Worm (Caenorhabditis elegans) whole organism, L1 larva: ENCODE data around the gene Y67D8B.2.

Source experiments
- C04F5.9 ChIP-seq: sonication (generic microtip); optimal IDR thresholded peaks from 2 replicates; lab custom pipeline; 2016; ENCODE audit warnings: missing genetic modification characterization, missing compliant biosample characterization
- F16B12.6 ChIP-seq: fragments of 150-350 bp; optimal IDR thresholded peaks from 2 replicates; lab custom pipeline; 2014; ENCODE audit warnings: missing biosample characterization, missing genetic modification characterization
- Y116A8C.19 ChIP-seq: sonication (generic microtip); optimal IDR thresholded peaks from 2 replicates; lab custom pipeline; 2016; ENCODE audit warnings: missing compliant biosample characterization, missing genetic modification characterization, borderline replicate concordance
- ama-1 ChIP-seq: fragments of 150-350 bp; optimal IDR thresholded peaks from 2 replicates; lab custom pipeline; 2014
- ceh-63 ChIP-seq: fragments of 200-800 bp; sonication (Bioruptor generic); optimal IDR thresholded peaks from 2 replicates; lab custom pipeline; 2018; ENCODE audit warnings: mild to moderate bottlenecking, missing genetic modification characterization, missing compliant biosample characterization
- ceh-8 ChIP-seq: fragments of 200-800 bp; sonication (Bioruptor generic); optimal IDR thresholded peaks from 2 replicates; lab custom pipeline; 2018; ENCODE audit warnings: mild to moderate bottlenecking, missing genetic modification characterization, moderate library complexity, missing compliant biosample characterization
- ceh-82 ChIP-seq, 3 experiments: fragments of 150-350 bp in 1 of 3; sonication (generic microtip) in 2 of 3; optimal IDR thresholded peaks; 2 replicates each; lab custom pipeline; 2014 to 2017; ENCODE audit warnings: missing biosample characterization in 3 of 3, missing genetic modification characterization in 3 of 3
- ceh-88 ChIP-seq: fragments of 200-800 bp; sonication (Bioruptor generic); IDR thresholded peaks from 2 replicates; pipeline ENCODE4 v1.3.6; 2022; ENCODE audit warnings: missing genetic modification characterization, missing compliant biosample characterization
- dpl-1 ChIP-seq, 3 experiments: fragments of 150-350 bp in 2 of 3; sonication (generic microtip) in 1 of 3; optimal IDR thresholded peaks; 2 replicates each; lab custom pipeline; 2014 to 2017; ENCODE audit warnings: missing biosample characterization in 3 of 3, missing genetic modification characterization in 3 of 3, missing genetic modification reagents in 3 of 3
- efl-1 ChIP-seq, 4 experiments: fragments of 150-350 bp; optimal IDR thresholded peaks in 3 of 4; peaks in 1 of 4; 1 replicate in 1 of 4; 2 replicates in 3 of 4; lab custom pipeline; 2014; ENCODE audit warnings: missing biosample characterization in 2 of 4, missing genetic modification characterization in 2 of 4, missing genetic modification reagents in 2 of 4
- egl-13 ChIP-seq: sonication (generic microtip); optimal IDR thresholded peaks from 2 replicates; lab custom pipeline; 2016; ENCODE audit warnings: missing genotype, missing genetic modification reagents, missing genetic modification characterization, missing compliant biosample characterization
- egl-27 ChIP-seq, 2 experiments: fragments of 150-350 bp in 1 of 2; sonication (generic microtip); optimal IDR thresholded peaks; 3 replicates each; lab custom pipeline; 2017 to 2018; ENCODE audit warnings: missing biosample characterization in 2 of 2, missing genetic modification characterization in 2 of 2, missing genetic modification reagents in 2 of 2
- elt-2 ChIP-seq: sonication (generic microtip); optimal IDR thresholded peaks from 2 replicates; lab custom pipeline; 2016; ENCODE audit warnings: missing genetic modification characterization, mild to moderate bottlenecking, inconsistent platforms, missing compliant biosample characterization, missing genetic modification reagents
- elt-3 ChIP-seq, 6 experiments: fragments of 150-350 bp in 1 of 6; sonication (generic microtip); optimal IDR thresholded peaks; 2 replicates each; lab custom pipeline; 2017 to 2018; ENCODE audit warnings: missing biosample characterization in 6 of 6, missing genetic modification characterization in 6 of 6, inconsistent platforms in 1 of 6
- fkh-4 ChIP-seq: sonication (generic microtip); optimal IDR thresholded peaks from 2 replicates; lab custom pipeline; 2016; ENCODE audit warnings: missing compliant biosample characterization, missing genetic modification characterization, borderline replicate concordance
- fos-1 ChIP-seq: fragments of 150-350 bp; optimal IDR thresholded peaks from 2 replicates; lab custom pipeline; 2014; ENCODE audit warnings: missing biosample characterization, missing genetic modification characterization
- hlh-17 ChIP-seq: fragments of 200-800 bp; sonication (Bioruptor generic); optimal IDR thresholded peaks from 2 replicates; lab custom pipeline; 2018; ENCODE audit warnings: missing genetic modification characterization, mild to moderate bottlenecking, missing compliant biosample characterization, moderate library complexity, borderline replicate concordance
- hpl-2 ChIP-seq: fragments of 150-350 bp; optimal IDR thresholded peaks from 2 replicates; lab custom pipeline; 2014; ENCODE audit warnings: missing biosample characterization, missing genetic modification reagents, missing genetic modification characterization
- lin-13 ChIP-seq: fragments of 150-350 bp; optimal IDR thresholded peaks from 2 replicates; lab custom pipeline; 2014; ENCODE audit warnings: missing biosample characterization, missing genetic modification reagents, missing genetic modification characterization
- lin-14 ChIP-seq: fragments of 200-800 bp; sonication (Bioruptor generic); optimal IDR thresholded peaks from 2 replicates; lab custom pipeline; 2018; ENCODE audit warnings: mild to moderate bottlenecking, missing genetic modification characterization, moderate library complexity, missing compliant biosample characterization
- lin-35 ChIP-seq, 2 experiments: fragments of 150-350 bp; optimal IDR thresholded peaks; 2 replicates each; lab custom pipeline; 2014; ENCODE audit warnings: missing biosample characterization in 2 of 2, missing genetic modification characterization in 2 of 2, missing genetic modification reagents in 2 of 2
- lin-39 ChIP-seq: fragments of 150-350 bp; optimal IDR thresholded peaks from 2 replicates; lab custom pipeline; 2014; ENCODE audit warnings: missing biosample characterization, missing genetic modification reagents, missing genetic modification characterization
- lsy-2 ChIP-seq, 2 experiments: fragments of 150-350 bp; optimal IDR thresholded peaks; 2 replicates each; lab custom pipeline; 2014; ENCODE audit warnings: missing biosample characterization in 2 of 2, missing genetic modification characterization in 2 of 2
- mdl-1 ChIP-seq, 2 experiments: fragments of 150-350 bp; optimal IDR thresholded peaks; 2 replicates each; lab custom pipeline; 2014 to 2017; ENCODE audit warnings: missing biosample characterization in 2 of 2, missing genetic modification characterization in 2 of 2, inconsistent platforms in 1 of 2
- mef-2 ChIP-seq: fragments of 150-350 bp; optimal IDR thresholded peaks from 2 replicates; lab custom pipeline; 2014; ENCODE audit warnings: missing biosample characterization, missing genetic modification characterization
- mep-1 ChIP-seq: fragments of 150-350 bp; optimal IDR thresholded peaks from 2 replicates; lab custom pipeline; 2014; ENCODE audit warnings: missing biosample characterization, missing genetic modification characterization
- nhr-11 ChIP-seq: fragments of 150-350 bp; optimal IDR thresholded peaks from 2 replicates; lab custom pipeline; 2014; ENCODE audit warnings: missing biosample characterization, missing genetic modification characterization
- nhr-12 ChIP-seq: sonication (generic microtip); optimal IDR thresholded peaks from 2 replicates; lab custom pipeline; 2017; ENCODE audit warnings: missing biosample characterization, missing genetic modification characterization
- nhr-19 ChIP-seq: fragments of 200-800 bp; sonication (Bioruptor generic); conservative IDR thresholded peaks from 2 replicates; pipeline ENCODE4 v1.3.6; 2022; ENCODE audit warnings: missing genetic modification characterization, missing compliant biosample characterization
- nhr-20 ChIP-seq: sonication (generic microtip); optimal IDR thresholded peaks from 2 replicates; lab custom pipeline; 2016; ENCODE audit warnings: mild to moderate bottlenecking, missing genetic modification characterization, missing compliant biosample characterization
- nhr-237 ChIP-seq: fragments of 150-350 bp; optimal IDR thresholded peaks from 2 replicates; lab custom pipeline; 2014; ENCODE audit warnings: missing biosample characterization, missing genetic modification characterization
- nhr-28 ChIP-seq: fragments of 150-350 bp; optimal IDR thresholded peaks from 2 replicates; lab custom pipeline; 2014; ENCODE audit warnings: missing biosample characterization, missing genetic modification characterization
- nhr-71 ChIP-seq: sonication (generic microtip); optimal IDR thresholded peaks from 2 replicates; lab custom pipeline; 2016; ENCODE audit warnings: mild to moderate bottlenecking, missing genetic modification characterization, moderate library complexity, missing compliant biosample characterization
- nhr-77 ChIP-seq: fragments of 150-350 bp; optimal IDR thresholded peaks from 2 replicates; lab custom pipeline; 2014; ENCODE audit warnings: missing biosample characterization, missing genetic modification characterization
- nhr-84 ChIP-seq: sonication (generic microtip); optimal IDR thresholded peaks from 2 replicates; lab custom pipeline; 2017; ENCODE audit warnings: missing biosample characterization, missing genetic modification characterization
- nhr-90 ChIP-seq: sonication (generic microtip); optimal IDR thresholded peaks from 2 replicates; lab custom pipeline; 2016; ENCODE audit warnings: mild to moderate bottlenecking, missing genetic modification characterization, missing compliant biosample characterization; ENCODE audit not compliant: poor library complexity
- pag-3 ChIP-seq: sonication (generic microtip); optimal IDR thresholded peaks from 2 replicates; lab custom pipeline; 2017; ENCODE audit warnings: missing genetic modification characterization, mild to moderate bottlenecking, missing compliant biosample characterization, antibody characterized with exemption, borderline replicate concordance; ENCODE audit not compliant: insufficient read depth
- rnt-1 ChIP-seq: sonication (generic microtip); optimal IDR thresholded peaks from 2 replicates; lab custom pipeline; 2016; ENCODE audit warnings: mild to moderate bottlenecking, missing genetic modification characterization, moderate library complexity, missing compliant biosample characterization
- snu-23 ChIP-seq: sonication (generic microtip); optimal IDR thresholded peaks from 2 replicates; lab custom pipeline; 2016; ENCODE audit warnings: missing genetic modification characterization, missing compliant biosample characterization
- sox-4 ChIP-seq: sonication (generic microtip); optimal IDR thresholded peaks from 2 replicates; lab custom pipeline; 2016; ENCODE audit warnings: missing genetic modification characterization, missing compliant biosample characterization
- sup-37 ChIP-seq: fragments of 200-800 bp; sonication (Bioruptor generic); optimal IDR thresholded peaks from 2 replicates; lab custom pipeline; 2018; ENCODE audit warnings: mild to moderate bottlenecking, missing genetic modification characterization, missing compliant biosample characterization
- swsn-7 ChIP-seq: sonication (generic microtip); optimal IDR thresholded peaks from 2 replicates; lab custom pipeline; 2016; ENCODE audit warnings: missing genetic modification characterization, missing compliant biosample characterization
- tbx-2 ChIP-seq: sonication (generic microtip); optimal IDR thresholded peaks from 2 replicates; lab custom pipeline; 2016; ENCODE audit warnings: missing genetic modification characterization, missing compliant biosample characterization
- unc-130 ChIP-seq: fragments of 150-350 bp; optimal IDR thresholded peaks from 2 replicates; lab custom pipeline; 2017; ENCODE audit warnings: missing biosample characterization, missing genetic modification characterization, inconsistent platforms
- unc-30 ChIP-seq: sonication (generic microtip); optimal IDR thresholded peaks from 2 replicates; lab custom pipeline; 2017; ENCODE audit warnings: missing biosample characterization, missing genetic modification characterization
- unc-62 ChIP-seq: fragments of 150-350 bp; optimal IDR thresholded peaks from 2 replicates; lab custom pipeline; 2014; ENCODE audit warnings: missing biosample characterization, missing genetic modification reagents, missing genetic modification characterization
- zag-1 ChIP-seq: fragments of 150-350 bp; optimal IDR thresholded peaks from 2 replicates; lab custom pipeline; 2014; ENCODE audit warnings: missing biosample characterization, missing genetic modification characterization
- zip-4 ChIP-seq: fragments of 200-800 bp; sonication (Bioruptor generic); optimal IDR thresholded peaks from 2 replicates; lab custom pipeline; 2018; ENCODE audit warnings: mild to moderate bottlenecking, missing genetic modification characterization, moderate library complexity, missing compliant biosample characterization
- ztf-11 ChIP-seq, 2 experiments: sonication (generic microtip); optimal IDR thresholded peaks; 2 replicates each; lab custom pipeline; 2016 to 2017; ENCODE audit warnings: missing genetic modification characterization in 2 of 2, missing biosample characterization in 1 of 2, missing compliant biosample characterization in 1 of 2

Gene Y67D8B.2

DNA sequence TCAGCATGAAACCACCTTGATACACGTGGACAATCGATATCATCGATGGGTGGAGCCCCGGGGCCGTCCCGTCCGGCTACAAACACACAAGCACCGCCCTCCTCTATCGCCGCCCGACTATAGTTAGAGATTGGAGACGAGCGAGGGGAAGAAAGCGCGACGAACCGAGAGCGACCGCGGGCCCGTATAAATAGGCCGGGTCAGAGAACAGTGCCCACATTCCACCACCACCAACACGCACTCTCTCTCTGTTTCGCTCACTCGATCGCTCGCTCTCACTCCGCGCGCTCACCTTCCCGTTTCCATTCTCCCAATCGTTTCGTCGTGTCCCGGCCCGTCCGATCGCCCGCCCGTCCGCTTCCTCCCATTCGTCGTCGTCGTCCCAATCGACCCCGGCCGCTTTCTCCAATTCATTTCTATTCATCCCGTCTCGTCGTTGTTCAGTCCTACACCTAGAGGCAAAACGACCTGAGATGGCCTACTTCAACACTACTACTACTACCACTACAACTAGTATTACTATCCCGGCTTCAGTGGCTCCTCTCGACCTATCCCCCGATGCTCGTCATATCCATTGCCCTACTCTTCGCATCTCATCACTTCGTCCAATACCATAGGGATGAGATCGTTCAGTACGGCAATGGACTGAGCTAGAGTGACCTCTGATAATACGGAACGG, 41.5 kb upstream of the Y67D8B.2 start (continued):
- no peak for TF ChIP-seq C04F5.9 (tag; lab: Kevin White, UChicago)
- no peak for TF ChIP-seq nhr-237 (tag; lab: Kevin White, UChicago)
- no peak for TF ChIP-seq nhr-77 (tag; lab: Kevin White, UChicago)
- no peak for TF ChIP-seq ceh-88
- TF ChIP-seq hlh-17 (GFP tag; lab: Kevin White, UChicago), result no peak
- TF ChIP-seq zag-1 (tag; lab: Kevin White, UChicago), result no peak

DNA sequence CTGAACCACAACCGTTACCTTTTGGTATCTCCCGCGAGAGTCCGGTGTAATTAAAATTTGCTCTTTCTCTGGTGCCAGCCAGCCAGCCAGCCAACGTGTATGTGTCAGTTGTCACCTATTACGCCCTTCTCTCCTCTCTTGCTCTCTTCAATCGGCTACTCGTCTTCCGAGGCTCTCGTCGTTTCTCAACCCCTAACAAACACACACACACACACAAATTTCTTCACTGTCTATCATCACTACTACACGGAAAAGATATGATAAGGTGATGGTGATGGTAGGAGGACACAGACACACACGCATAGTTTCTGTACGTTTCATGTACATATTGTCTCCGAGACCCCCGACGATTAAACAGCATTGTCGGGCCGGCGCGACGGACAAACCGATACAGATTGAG, 40.3 kb upstream of the Y67D8B.2 start:
- TF ChIP-seq lin-35 (GFP tag; optimal IDR thresholded peaks at IDR 0.05; lab: Kevin White, UChicago), result peak in 1 of 2 experiments; percentile 9
- no peak for TF ChIP-seq efl-1 (optimal IDR thresholded peaks at IDR 0.05; lab: Kevin White, UChicago)
- peak in 1 of 2 experiments; percentile 83 for TF ChIP-seq efl-1 (GFP tag; optimal IDR thresholded peaks at IDR 0.05 in 1 of 2; lab: Kevin White, UChicago)
- no peak for TF ChIP-seq swsn-7
- no peak for TF ChIP-seq egl-13 (tag; lab: Kevin White, UChicago)
- no peak for TF ChIP-seq Y116A8C.19 (tag; lab: Kevin White, UChicago)
- peak; percentile 63 for TF ChIP-seq lin-14 (GFP tag; lab: Kevin White, UChicago)
- no peak for TF ChIP-seq sox-4 (tag; lab: Kevin White, UChicago)
- peak; percentile 33 for TF ChIP-seq nhr-20
- TF ChIP-seq mdl-1 (tag; optimal IDR thresholded peaks at IDR 0.05; lab: Kevin White, UChicago), result no peak
- TF ChIP-seq elt-3 (tag; optimal IDR thresholded peaks at IDR 0.05; lab: Kevin White, UChicago), result peak in 1 of 6 experiments; percentile 25
- peak; percentile 34 for TF ChIP-seq mep-1 (tag; lab: Kevin White, UChicago)
- TF ChIP-seq nhr-84, result no peak
- TF ChIP-seq nhr-28, result no peak
- TF ChIP-seq F16B12.6 (tag; lab: Kevin White, UChicago), result no peak
- TF ChIP-seq pag-3 (tag; lab: Kevin White, UChicago), result no peak
- peak; percentile 39 for TF ChIP-seq nhr-19 (GFP tag; lab: Robert Waterston, UW)
- no peak for TF ChIP-seq ztf-11 (tag; optimal IDR thresholded peaks at IDR 0.05; lab: Kevin White, UChicago)
- TF ChIP-seq ceh-8 (GFP tag; lab: Kevin White, UChicago), result no peak
- peak; percentile 18 for TF ChIP-seq elt-2 (tag; lab: Kevin White, UChicago)
- no peak for TF ChIP-seq lin-13
- TF ChIP-seq lin-39 (tag; lab: Kevin White, UChicago), result no peak
- no peak for TF ChIP-seq zip-4 (GFP tag; lab: Kevin White, UChicago)
- no peak for TF ChIP-seq nhr-12 (tag; lab: Kevin White, UChicago)
- TF ChIP-seq egl-27 (tag; optimal IDR thresholded peaks at IDR 0.05; lab: Kevin White, UChicago), result no peak
- no peak for TF ChIP-seq nhr-90 (tag; lab: Kevin White, UChicago)
- TF ChIP-seq snu-23 (GFP tag; lab: Kevin White, UChicago), result peak; percentile 40
- no peak for TF ChIP-seq mef-2 (tag; lab: Kevin White, UChicago)
- TF ChIP-seq lsy-2 (tag; optimal IDR thresholded peaks at IDR 0.05; lab: Kevin White, UChicago), result peak in 1 of 2 experiments; percentile 15
- peak; percentile 59 for TF ChIP-seq nhr-71
- TF ChIP-seq nhr-11 (tag; lab: Kevin White, UChicago), result no peak
- no peak for TF ChIP-seq tbx-2 (tag; lab: Kevin White, UChicago)
- TF ChIP-seq fkh-4 (tag; lab: Kevin White, UChicago), result no peak
- no peak for TF ChIP-seq unc-30 (tag; lab: Kevin White, UChicago)
- no peak for TF ChIP-seq ceh-88
- no peak for TF ChIP-seq sup-37 (GFP tag; lab: Kevin White, UChicago)
- TF ChIP-seq unc-130 (tag; lab: Kevin White, UChicago), result no peak
- no peak for TF ChIP-seq dpl-1 (GFP tag; optimal IDR thresholded peaks at IDR 0.05; lab: Kevin White, UChicago)
- TF ChIP-seq ceh-63 (GFP tag; lab: Kevin White, UChicago), result no peak
- no peak for TF ChIP-seq ceh-82 (tag; optimal IDR thresholded peaks at IDR 0.05; lab: Kevin White, UChicago)
- TF ChIP-seq hpl-2 (GFP tag; lab: Kevin White, UChicago), result no peak
- no peak for TF ChIP-seq ama-1
- no peak for TF ChIP-seq nhr-237 (tag; lab: Kevin White, UChicago)
- peak; percentile 60 for TF ChIP-seq rnt-1 (tag; lab: Kevin White, UChicago)
- no peak for TF ChIP-seq fos-1
- TF ChIP-seq unc-62 (GFP tag; lab: Kevin White, UChicago), result no peak
